Worm (Caenorhabditis elegans) whole organism, L2 larva: ENCODE measurements around the gene srd-27.

Experiments
- R02D3.7 ChIP-seq: fragments of 150-350 bp; optimal IDR thresholded peaks from 2 replicates; lab custom pipeline; 2014; ENCODE audit warnings: missing biosample characterization, missing genetic modification characterization
- Y55F3AM.14 ChIP-seq: fragments of 200-800 bp; sonication (Bioruptor generic); optimal IDR thresholded peaks from 2 replicates; lab custom pipeline; 2018; ENCODE audit warnings: mild to moderate bottlenecking, missing genetic modification characterization, missing compliant biosample characterization
- alr-1 ChIP-seq: fragments of 150-350 bp; optimal IDR thresholded peaks from 2 replicates; lab custom pipeline; 2014; ENCODE audit warnings: missing biosample characterization, missing genetic modification characterization
- aly-2 ChIP-seq: fragments of 150-350 bp; optimal IDR thresholded peaks from 2 replicates; lab custom pipeline; 2014; ENCODE audit warnings: missing biosample characterization, missing genetic modification characterization
- ama-1 ChIP-seq: fragments of 150-350 bp; optimal IDR thresholded peaks from 2 replicates; lab custom pipeline; 2018; ENCODE audit warnings: inconsistent platforms
- egl-27 ChIP-seq: sonication (generic microtip); optimal IDR thresholded peaks from 3 replicates; lab custom pipeline; 2017; ENCODE audit warnings: missing biosample characterization, missing genetic modification reagents, missing genetic modification characterization
- lin-11 ChIP-seq: fragments of 150-350 bp; sonication (generic microtip); optimal IDR thresholded peaks from 2 replicates; lab custom pipeline; 2014; ENCODE audit warnings: missing biosample characterization, missing genetic modification characterization, inconsistent platforms, mixed read lengths
- lin-13 ChIP-seq: fragments of 150-350 bp; optimal IDR thresholded peaks from 2 replicates; lab custom pipeline; 2014; ENCODE audit warnings: missing biosample characterization, missing genetic modification reagents, missing genetic modification characterization
- lsy-2 ChIP-seq, 2 experiments: fragments of 150-350 bp in 1 of 2; sonication (generic microtip) in 1 of 2; optimal IDR thresholded peaks; 2 replicates each; lab custom pipeline; 2014 to 2017; ENCODE audit warnings: missing biosample characterization in 2 of 2, missing genetic modification characterization in 2 of 2
- mab-5 ChIP-seq: fragments of 150-350 bp; optimal IDR thresholded peaks from 2 replicates; lab custom pipeline; 2014; ENCODE audit warnings: missing biosample characterization, missing genetic modification characterization
- mdl-1 ChIP-seq, 2 experiments: fragments of 150-350 bp in 1 of 2; sonication (generic microtip) in 1 of 2; optimal IDR thresholded peaks; 2 replicates each; lab custom pipeline; 2017; ENCODE audit warnings: missing biosample characterization in 2 of 2, missing genetic modification characterization in 2 of 2
- nhr-129 ChIP-seq: fragments of 150-350 bp; optimal IDR thresholded peaks from 2 replicates; lab custom pipeline; 2014; ENCODE audit warnings: missing biosample characterization, missing genetic modification characterization
- snpc-4 ChIP-seq: fragments of 150-350 bp; optimal IDR thresholded peaks from 2 replicates; lab custom pipeline; 2014; ENCODE audit warnings: missing biosample characterization, missing genetic modification characterization
- unc-62 ChIP-seq: fragments of 150-350 bp; optimal IDR thresholded peaks from 2 replicates; lab custom pipeline; 2014; ENCODE audit warnings: missing biosample characterization, missing genetic modification reagents, missing genetic modification characterization

DNA sequence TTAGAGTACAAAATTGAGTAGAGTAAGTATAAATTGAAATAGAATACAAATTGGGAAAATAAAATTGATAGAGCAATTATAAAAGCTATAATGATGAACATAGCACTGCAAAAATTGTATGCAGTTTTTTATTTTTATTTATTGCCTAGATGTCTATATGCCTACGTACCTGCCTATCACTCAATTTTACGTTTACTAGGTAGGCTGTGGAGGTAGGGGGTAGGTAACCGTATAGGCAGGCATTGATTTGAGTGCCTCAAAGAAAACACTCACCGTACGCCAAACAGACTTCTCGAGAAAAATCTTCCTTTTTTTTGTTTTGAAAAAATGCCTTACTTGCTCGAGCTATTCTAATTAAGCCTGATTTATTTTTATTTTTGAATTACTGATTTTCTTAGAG is 28.4 kb downstream of the srd-27 start, which contains the start of gene srbc-56:
- TF ChIP-seq Y55F3AM.14 (GFP tag; lab: Kevin White, UChicago), result no peak
- TF ChIP-seq unc-62, result no peak
- no peak for TF ChIP-seq mdl-1 (tag; optimal IDR thresholded peaks at IDR 0.05; lab: Kevin White, UChicago)
- TF ChIP-seq lin-13 (GFP tag; lab: Kevin White, UChicago), result no peak
- no peak for TF ChIP-seq nhr-129 (tag; lab: Kevin White, UChicago)
- TF ChIP-seq ama-1 (lab: Kevin White, UChicago), result no peak
- TF ChIP-seq lin-11, result no peak
- no peak for TF ChIP-seq snpc-4 (tag; lab: Kevin White, UChicago)
- TF ChIP-seq mab-5, result no peak
- TF ChIP-seq alr-1 (tag; lab: Kevin White, UChicago), result no peak
- TF ChIP-seq R02D3.7 (tag; lab: Kevin White, UChicago), result no peak
- no peak for TF ChIP-seq lsy-2 (tag; optimal IDR thresholded peaks at IDR 0.05; lab: Kevin White, UChicago)
- no peak for TF ChIP-seq aly-2
- TF ChIP-seq egl-27, result no peak
